Worm (Caenorhabditis elegans) whole organism, midembryonic: ENCODE measurements around the gene dgn-1.

ENCODE experiments used
- tab-1 ChIP-seq: fragments of 200-800 bp; sonication (Bioruptor generic); IDR thresholded peaks from 2 replicates; pipeline ENCODE4 v1.3.6; 2022; ENCODE audit warnings: missing genetic modification characterization, missing compliant biosample characterization
- ztf-23 ChIP-seq: fragments of 200-800 bp; sonication (Bioruptor generic); IDR thresholded peaks from 2 replicates; pipeline ENCODE4 v1.3.6; 2022; ENCODE audit warnings: missing genetic modification reagents, missing genetic modification characterization, missing compliant biosample characterization

DNA sequence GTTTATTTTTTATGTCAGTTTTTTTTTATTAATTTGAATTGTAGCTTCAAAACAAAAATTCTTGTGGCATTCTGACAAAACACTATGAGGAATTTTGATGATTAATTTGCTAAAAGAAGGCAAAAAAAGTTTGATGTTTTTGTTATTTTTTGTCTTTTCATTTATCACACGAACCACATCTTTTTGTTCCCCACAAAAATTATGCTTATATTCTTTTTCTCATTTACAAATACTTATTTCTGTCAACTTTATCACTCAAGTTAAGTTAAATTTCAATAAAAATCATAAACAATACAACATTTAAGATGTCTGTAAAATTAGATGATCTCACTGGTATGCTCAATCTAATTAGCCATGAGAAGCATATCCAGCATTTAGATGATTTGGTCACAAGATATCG, 40.6 kb downstream of the dgn-1 start, which contains the start of gene F47B10.6:
- TF ChIP-seq tab-1 (GFP tag; lab: Robert Waterston, UW) (no peak), ztf-23 (GFP tag; lab: Robert Waterston, UW) (no peak)
